Worm (Caenorhabditis elegans): Measurements from ENCODE around the gene cls-3.

The cls-3 gene

ce11 chrIII:9136587-9136986, 54.3 kb downstream of the cls-3 start, which contains the start of gene eat-4:
eat-4 (plus strand) TSS chrIII:9136887.
- TF ChIP-seq chd-7 (tag; optimal IDR thresholded peaks at IDR 0.05) (no peak), lag-1 (GFP tag; IDR thresholded peaks at IDR 0.05) (no peak), efl-1 (GFP tag; optimal IDR thresholded peaks at IDR 0.05) (no peak), atf-7 (tag; optimal IDR thresholded peaks at IDR 0.05) (no peak), F37B4.10 (GFP tag; IDR thresholded peaks at IDR 0.05) (no peak), madf-10 (tag; optimal IDR thresholded peaks at IDR 0.05) (no peak), ceh-58 (GFP tag; IDR thresholded peaks at IDR 0.05) (no peak), madf-8 (GFP tag; conservative IDR thresholded peaks at IDR 0.05) (no peak)
